Fruit fly (Drosophila melanogaster) whole organism, adult: Measurements from ENCODE around the gene BigH1.

ENCODE experiments used
- CG5204 ChIP-seq: fragments of 200-800 bp; sonication (Bioruptor generic); optimal IDR thresholded peaks from 2 replicates; lab custom pipeline; 2016; ENCODE audit warnings: missing biosample characterization, missing genetic modification characterization
- Clk ChIP-seq: fragments of 200-800 bp; sonication (Bioruptor generic); optimal IDR thresholded peaks from 2 replicates; lab custom pipeline; 2017; ENCODE audit warnings: missing biosample characterization, missing genetic modification characterization
- Hr96 ChIP-seq: fragments of 200-800 bp; sonication (Bioruptor generic); optimal IDR thresholded peaks from 2 replicates; lab custom pipeline; 2016; ENCODE audit warnings: missing biosample characterization, missing genetic modification characterization
- kay ChIP-seq: fragments of 200-800 bp; sonication (Bioruptor generic); peaks from one replicate; lab custom pipeline; 2016; ENCODE audit warnings: missing biosample characterization, missing genetic modification characterization, borderline replicate concordance

dm6 chr3R:14691019-14691777 is 27.9 kb downstream of the BigH1 start:
- TF ChIP-seq Clk = no peak
- no peak for TF ChIP-seq CG5204 (GFP tag; lab: Kevin White, UChicago)
- TF ChIP-seq kay (GFP tag; lab: Kevin White, UChicago) = no peak
- TF ChIP-seq Hr96 (GFP tag; lab: Kevin White, UChicago) = no peak
